ENCODE assay signal across 4 fruit fly cellular contexts in genomic region chrX:21071693-21072357, dm6.
TF ChIP-seq lines count a peak whose summit lies in the region.

No protein-coding gene starts in this region.

TF ChIP-seq in whole organism, adult, 20 proteins besides CTCF, POLR2A, EP300 and RAD21 (continued from another document):
- no peak for TF ChIP-seq kay (GFP tag; lab: Kevin White, UChicago; ENCODE audit: borderline replicate concordance)
- TF ChIP-seq CG7045 (GFP tag; optimal IDR thresholded peaks at IDR 0.05; lab: Kevin White, UChicago) = no peak

TF ChIP-seq in whole organism, prepupa, 60 proteins besides CTCF, POLR2A, EP300 and RAD21 (continued from another document):
- TF ChIP-seq Ets96B (tag; optimal IDR thresholded peaks at IDR 0.05; lab: Kevin White, UChicago) (peak; percentile 2), Eip75B (GFP tag; optimal IDR thresholded peaks at IDR 0.05; lab: Kevin White, UChicago) (no peak), lz (GFP tag; optimal IDR thresholded peaks at IDR 0.05; lab: Kevin White, UChicago) (no peak), ss (GFP tag; optimal IDR thresholded peaks at IDR 0.05; lab: Kevin White, UChicago) (peak; percentile 34 to 65), acj6 (GFP tag; optimal IDR thresholded peaks at IDR 0.05; lab: Kevin White, UChicago) (no peak), net (GFP tag; optimal IDR thresholded peaks at IDR 0.05; lab: Kevin White, UChicago) (peak; percentile 19), CG11902 (GFP tag; optimal IDR thresholded peaks at IDR 0.05; lab: Kevin White, UChicago) (no peak), CG1621 (tag; optimal IDR thresholded peaks at IDR 0.05; lab: Kevin White, UChicago) (peak; percentile 10), CG10669 (GFP tag; optimal IDR thresholded peaks at IDR 0.05; lab: Kevin White, UChicago) (no peak), CG6808 (GFP tag; optimal IDR thresholded peaks at IDR 0.05; lab: Kevin White, UChicago) (peak; percentile 25), CG15336 (GFP tag; IDR thresholded peaks at IDR 0.05; lab: Robert Waterston, UW) (peak; percentile 39), Gug (GFP tag; IDR thresholded peaks at IDR 0.05; lab: Robert Waterston, UW) (no peak), CG6163 (GFP tag; IDR thresholded peaks at IDR 0.05; lab: Robert Waterston, UW) (0 out of 3 replicates have a peak, but pooled peaks have one; percentile 39), CG34406 (GFP tag; optimal IDR thresholded peaks at IDR 0.05; lab: Kevin White, UChicago) (no peak), Sox14 (GFP tag; optimal IDR thresholded peaks at IDR 0.05; lab: Kevin White, UChicago) (peak; percentile 35), CG3032 (tag; optimal IDR thresholded peaks at IDR 0.05; lab: Kevin White, UChicago) (no peak), Eip93F (GFP tag; optimal IDR thresholded peaks at IDR 0.05; lab: Kevin White, UChicago) (peak; percentile 60)
TF ChIP-seq in whole organism, prepupa: peak in this region for 18.

TF ChIP-seq in whole organism, pupa, 21 proteins besides CTCF, POLR2A, EP300 and RAD21 (continued from another document):
- TF ChIP-seq gl (tag; optimal IDR thresholded peaks at IDR 0.05; lab: Kevin White, UChicago) = peak; percentile 72

TF ChIP-seq in whole organism, wandering third instar larva, 38 proteins besides CTCF, POLR2A, EP300 and RAD21 (continued from another document):
- peak; percentile 46 for TF ChIP-seq psq (GFP tag; optimal IDR thresholded peaks at IDR 0.05; lab: Kevin White, UChicago)
- TF ChIP-seq br (GFP tag; optimal IDR thresholded peaks at IDR 0.05; lab: Kevin White, UChicago) = peak; percentile 50
- TF ChIP-seq Myc (optimal IDR thresholded peaks at IDR 0.05; lab: Kevin White, UChicago) = no peak
- no peak for TF ChIP-seq dsf (GFP tag; optimal IDR thresholded peaks at IDR 0.05; lab: Kevin White, UChicago; ENCODE audit: borderline replicate concordance)
- TF ChIP-seq Hr83 (GFP tag; optimal IDR thresholded peaks at IDR 0.05; lab: Kevin White, UChicago; ENCODE audit: poor library complexity, severe bottlenecking) = peak; percentile 7
- no peak for TF ChIP-seq CG9705 (GFP tag; optimal IDR thresholded peaks at IDR 0.05; lab: Kevin White, UChicago)
- TF ChIP-seq Dfd (GFP tag; optimal IDR thresholded peaks at IDR 0.05; lab: Kevin White, UChicago) = no peak
- no peak for TF ChIP-seq Sp1 (GFP tag; optimal IDR thresholded peaks at IDR 0.05; lab: Kevin White, UChicago)
